Worm (Caenorhabditis elegans) whole organism, L2 larva: ENCODE data around the gene eif-3.F.

ENCODE experiments used
- C34F6.9 ChIP-seq: fragments of 150-350 bp; optimal IDR thresholded peaks from 2 replicates; lab custom pipeline; 2014; ENCODE audit warnings: missing biosample characterization, missing genetic modification characterization
- F13H6.1 ChIP-seq: sonication (generic microtip); optimal IDR thresholded peaks from 2 replicates; lab custom pipeline; 2016; ENCODE audit warnings: missing genetic modification characterization, missing compliant biosample characterization
- R02D3.7 ChIP-seq: fragments of 150-350 bp; optimal IDR thresholded peaks from 2 replicates; lab custom pipeline; 2014; ENCODE audit warnings: missing biosample characterization, missing genetic modification characterization
- alr-1 ChIP-seq: fragments of 150-350 bp; optimal IDR thresholded peaks from 2 replicates; lab custom pipeline; 2014; ENCODE audit warnings: missing biosample characterization, missing genetic modification characterization
- aly-2 ChIP-seq: fragments of 150-350 bp; optimal IDR thresholded peaks from 2 replicates; lab custom pipeline; 2014; ENCODE audit warnings: missing biosample characterization, missing genetic modification characterization
- ceh-82 ChIP-seq: fragments of 150-350 bp; optimal IDR thresholded peaks from 2 replicates; lab custom pipeline; 2014; ENCODE audit warnings: missing biosample characterization, missing genetic modification characterization
- dmd-4 ChIP-seq: sonication (generic microtip); optimal IDR thresholded peaks from 2 replicates; lab custom pipeline; 2017; ENCODE audit warnings: missing biosample characterization, missing genetic modification characterization
- elt-1 ChIP-seq: fragments of 150-350 bp; optimal IDR thresholded peaks from 2 replicates; lab custom pipeline; 2014; ENCODE audit warnings: missing biosample characterization, missing genetic modification characterization
- fos-1 ChIP-seq: fragments of 150-350 bp; optimal IDR thresholded peaks from 2 replicates; lab custom pipeline; 2014; ENCODE audit warnings: missing biosample characterization, missing genetic modification characterization
- gmeb-1 ChIP-seq: fragments of 150-350 bp; optimal IDR thresholded peaks from 2 replicates; lab custom pipeline; 2014; ENCODE audit warnings: missing biosample characterization, missing genetic modification characterization
- lin-11 ChIP-seq: fragments of 150-350 bp; sonication (generic microtip); optimal IDR thresholded peaks from 2 replicates; lab custom pipeline; 2014; ENCODE audit warnings: missing biosample characterization, missing genetic modification characterization, inconsistent platforms, mixed read lengths
- lin-13 ChIP-seq: fragments of 150-350 bp; optimal IDR thresholded peaks from 2 replicates; lab custom pipeline; 2014; ENCODE audit warnings: missing biosample characterization, missing genetic modification reagents, missing genetic modification characterization
- lin-39 ChIP-seq: fragments of 150-350 bp; optimal IDR thresholded peaks from 2 replicates; lab custom pipeline; 2014; ENCODE audit warnings: missing biosample characterization, missing genetic modification reagents, missing genetic modification characterization
- lsy-2 ChIP-seq, 2 experiments: fragments of 150-350 bp in 1 of 2; sonication (generic microtip) in 1 of 2; optimal IDR thresholded peaks; 2 replicates each; lab custom pipeline; 2014 to 2017; ENCODE audit warnings: missing biosample characterization in 2 of 2, missing genetic modification characterization in 2 of 2
- mab-5 ChIP-seq: fragments of 150-350 bp; optimal IDR thresholded peaks from 2 replicates; lab custom pipeline; 2014; ENCODE audit warnings: missing biosample characterization, missing genetic modification characterization
- mbf-1 ChIP-seq: sonication (generic microtip); optimal IDR thresholded peaks from 2 replicates; lab custom pipeline; 2017; ENCODE audit warnings: missing biosample characterization, missing genetic modification characterization
- mdl-1 ChIP-seq, 2 experiments: fragments of 150-350 bp in 1 of 2; sonication (generic microtip) in 1 of 2; optimal IDR thresholded peaks; 2 replicates each; lab custom pipeline; 2017; ENCODE audit warnings: missing biosample characterization in 2 of 2, missing genetic modification characterization in 2 of 2
- nhr-10 ChIP-seq: sonication (generic microtip); optimal IDR thresholded peaks from 2 replicates; lab custom pipeline; 2017; ENCODE audit warnings: missing biosample characterization, missing genetic modification characterization
- nhr-11 ChIP-seq: fragments of 150-350 bp; optimal IDR thresholded peaks from 2 replicates; lab custom pipeline; 2014; ENCODE audit warnings: missing biosample characterization, missing genetic modification characterization
- nhr-12 ChIP-seq: fragments of 150-350 bp; optimal IDR thresholded peaks from 2 replicates; lab custom pipeline; 2014; ENCODE audit warnings: missing biosample characterization, missing genetic modification characterization
- nhr-129 ChIP-seq: fragments of 150-350 bp; optimal IDR thresholded peaks from 2 replicates; lab custom pipeline; 2014; ENCODE audit warnings: missing biosample characterization, missing genetic modification characterization
- nhr-23 ChIP-seq: fragments of 150-350 bp; optimal IDR thresholded peaks from 2 replicates; lab custom pipeline; 2014; ENCODE audit warnings: missing biosample characterization, missing genetic modification reagents, missing genetic modification characterization
- nhr-77 ChIP-seq: fragments of 150-350 bp; optimal IDR thresholded peaks from 2 replicates; lab custom pipeline; 2014; ENCODE audit warnings: missing biosample characterization, missing genetic modification characterization
- peb-1 ChIP-seq: fragments of 150-350 bp; optimal IDR thresholded peaks from 2 replicates; lab custom pipeline; 2014; ENCODE audit warnings: missing biosample characterization, missing genetic modification characterization
- sem-4 ChIP-seq: fragments of 150-350 bp; optimal IDR thresholded peaks from 2 replicates; lab custom pipeline; 2014; ENCODE audit warnings: missing biosample characterization, missing genetic modification reagents, missing genetic modification characterization
- sma-3 ChIP-seq: sonication (generic microtip); optimal IDR thresholded peaks from 2 replicates; lab custom pipeline; 2016; ENCODE audit warnings: missing genetic modification reagents, missing genetic modification characterization, missing compliant biosample characterization
- sma-9 ChIP-seq, 2 experiments: fragments of 150-350 bp in 1 of 2; sonication (generic microtip) in 1 of 2; optimal IDR thresholded peaks; 2 replicates each; lab custom pipeline; 2014 to 2016; ENCODE audit warnings: missing genetic modification characterization in 2 of 2, mild to moderate bottlenecking in 1 of 2, missing biosample characterization in 1 of 2, missing compliant biosample characterization in 1 of 2, missing genetic modification reagents in 1 of 2, moderate library complexity in 1 of 2
- unc-39 ChIP-seq: fragments of 150-350 bp; optimal IDR thresholded peaks from 2 replicates; lab custom pipeline; 2014; ENCODE audit warnings: missing biosample characterization, missing genetic modification characterization
- unc-55 ChIP-seq: fragments of 150-350 bp; sonication (generic microtip); optimal IDR thresholded peaks from 3 replicates; lab custom pipeline; 2014; ENCODE audit warnings: missing biosample characterization, missing genetic modification reagents, missing genetic modification characterization
- unc-62 ChIP-seq: fragments of 150-350 bp; optimal IDR thresholded peaks from 2 replicates; lab custom pipeline; 2014; ENCODE audit warnings: missing biosample characterization, missing genetic modification reagents, missing genetic modification characterization
- zag-1 ChIP-seq: fragments of 150-350 bp; optimal IDR thresholded peaks from 2 replicates; lab custom pipeline; 2014; ENCODE audit warnings: missing biosample characterization, missing genetic modification characterization
- ztf-1 ChIP-seq: fragments of 200-800 bp; sonication (Bioruptor generic); conservative IDR thresholded peaks from 2 replicates; pipeline ENCODE4 v1.3.6; 2022; ENCODE audit warnings: missing genetic modification characterization, missing compliant biosample characterization
- ztf-11 ChIP-seq: sonication (generic microtip); optimal IDR thresholded peaks from 2 replicates; lab custom pipeline; 2017; ENCODE audit warnings: missing biosample characterization, missing genetic modification characterization
- ztf-4 ChIP-seq: fragments of 150-350 bp; optimal IDR thresholded peaks from 2 replicates; lab custom pipeline; 2014; ENCODE audit warnings: missing biosample characterization, missing genetic modification characterization

eif-3.F gene

ce11 chrII:9304849-9305248 is 26.6 kb upstream of the eif-3.F start:
- no peak for TF ChIP-seq mdl-1 (tag; optimal IDR thresholded peaks at IDR 0.05; lab: Kevin White, UChicago)
- TF ChIP-seq sem-4 = no peak
- no peak for TF ChIP-seq lin-11 (tag; lab: Kevin White, UChicago)
- no peak for TF ChIP-seq ztf-11 (tag; lab: Kevin White, UChicago)
- no peak for TF ChIP-seq mbf-1 (tag; lab: Kevin White, UChicago)
- no peak for TF ChIP-seq alr-1 (tag; lab: Kevin White, UChicago)
- no peak for TF ChIP-seq mab-5 (tag; lab: Kevin White, UChicago)
- TF ChIP-seq fos-1 (tag; lab: Kevin White, UChicago) = no peak
- no peak for TF ChIP-seq unc-55
- no peak for TF ChIP-seq lin-39 (tag; lab: Kevin White, UChicago)
- TF ChIP-seq zag-1 = no peak
- no peak for TF ChIP-seq lin-13

DNA sequence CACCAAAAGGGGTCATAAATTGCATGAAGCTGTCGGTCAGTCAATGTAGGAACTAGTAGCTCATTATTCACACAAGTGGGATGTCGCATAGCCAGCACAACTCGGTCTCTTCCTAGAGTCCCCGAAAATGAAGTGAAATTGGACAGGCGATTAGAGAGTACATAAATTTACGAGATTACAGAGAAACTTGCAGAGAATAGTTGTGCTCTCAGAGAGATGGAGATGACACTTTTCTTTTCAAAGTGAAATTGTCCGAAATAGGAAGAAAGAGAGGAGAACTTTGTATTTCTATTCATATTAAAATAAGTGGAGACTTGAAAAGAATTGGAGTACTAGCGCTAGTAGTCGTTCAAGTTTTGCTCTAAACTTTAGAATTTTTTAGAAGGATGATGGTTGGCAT is 25.9 kb upstream of the eif-3.F start:
- TF ChIP-seq unc-55 (peak; percentile 48), gmeb-1 (tag; lab: Kevin White, UChicago) (no peak), ztf-1 (GFP tag; lab: Robert Waterston, UW) (no peak), lsy-2 (tag; optimal IDR thresholded peaks at IDR 0.05; lab: Kevin White, UChicago) (peak in 1 of 2 experiments; percentile 15), sma-9 (GFP tag; optimal IDR thresholded peaks at IDR 0.05; lab: Kevin White, UChicago) (peak; percentile 32), sma-9 (tag; optimal IDR thresholded peaks at IDR 0.05; lab: Kevin White, UChicago) (no peak)

ce11 chrII:9306835-9307234 is 24.6 kb upstream of the eif-3.F start:
- peak; percentile 56 for TF ChIP-seq C34F6.9 (tag; lab: Kevin White, UChicago)
- TF ChIP-seq R02D3.7 (tag; lab: Kevin White, UChicago) = no peak
- TF ChIP-seq fos-1 (tag; lab: Kevin White, UChicago) = no peak
- TF ChIP-seq lin-11 (tag; lab: Kevin White, UChicago) = no peak
- TF ChIP-seq aly-2 (tag; lab: Kevin White, UChicago) = no peak
- TF ChIP-seq nhr-77 (tag; lab: Kevin White, UChicago) = no peak
- TF ChIP-seq mbf-1 (tag; lab: Kevin White, UChicago) = no peak
- TF ChIP-seq dmd-4 = no peak
- TF ChIP-seq elt-1 (tag; lab: Kevin White, UChicago) = no peak
- peak; percentile 2 for TF ChIP-seq unc-55
- TF ChIP-seq nhr-10 = no peak
- TF ChIP-seq lsy-2 (tag; optimal IDR thresholded peaks at IDR 0.05; lab: Kevin White, UChicago) = peak in 1 of 2 experiments; percentile 59
- TF ChIP-seq ceh-82 (tag; lab: Kevin White, UChicago) = no peak
- TF ChIP-seq sma-9 (GFP tag; optimal IDR thresholded peaks at IDR 0.05; lab: Kevin White, UChicago) = peak; percentile 46
- no peak for TF ChIP-seq sma-9 (tag; optimal IDR thresholded peaks at IDR 0.05; lab: Kevin White, UChicago)
- peak; percentile 46 for TF ChIP-seq unc-62 (GFP tag; lab: Kevin White, UChicago)
- peak; percentile 33 for TF ChIP-seq nhr-129 (tag; lab: Kevin White, UChicago)
- no peak for TF ChIP-seq gmeb-1 (tag; lab: Kevin White, UChicago)
- TF ChIP-seq nhr-23 (tag; lab: Kevin White, UChicago) = no peak
- TF ChIP-seq ztf-11 (tag; lab: Kevin White, UChicago) = no peak
- TF ChIP-seq nhr-11 (tag; lab: Kevin White, UChicago) = no peak
- no peak for TF ChIP-seq peb-1 (tag; lab: Kevin White, UChicago)
- TF ChIP-seq F13H6.1 (tag; lab: Kevin White, UChicago) = peak; percentile 57
- TF ChIP-seq lin-39 (tag; lab: Kevin White, UChicago) = peak; percentile 79
- TF ChIP-seq nhr-12 = no peak
- TF ChIP-seq sma-3 (GFP tag; lab: Kevin White, UChicago) = no peak
- peak; percentile 93 for TF ChIP-seq mab-5 (tag; lab: Kevin White, UChicago)
- TF ChIP-seq mdl-1 (tag; optimal IDR thresholded peaks at IDR 0.05; lab: Kevin White, UChicago) = no peak
- TF ChIP-seq lin-13 = no peak
- TF ChIP-seq ztf-1 (GFP tag; lab: Robert Waterston, UW) = no peak
- TF ChIP-seq unc-39 (tag; lab: Kevin White, UChicago) = no peak
- TF ChIP-seq zag-1 = peak; percentile 50
- peak; percentile 23 for TF ChIP-seq ztf-4 (tag; lab: Kevin White, UChicago)
- TF ChIP-seq sem-4 = peak; percentile 50

DNA sequence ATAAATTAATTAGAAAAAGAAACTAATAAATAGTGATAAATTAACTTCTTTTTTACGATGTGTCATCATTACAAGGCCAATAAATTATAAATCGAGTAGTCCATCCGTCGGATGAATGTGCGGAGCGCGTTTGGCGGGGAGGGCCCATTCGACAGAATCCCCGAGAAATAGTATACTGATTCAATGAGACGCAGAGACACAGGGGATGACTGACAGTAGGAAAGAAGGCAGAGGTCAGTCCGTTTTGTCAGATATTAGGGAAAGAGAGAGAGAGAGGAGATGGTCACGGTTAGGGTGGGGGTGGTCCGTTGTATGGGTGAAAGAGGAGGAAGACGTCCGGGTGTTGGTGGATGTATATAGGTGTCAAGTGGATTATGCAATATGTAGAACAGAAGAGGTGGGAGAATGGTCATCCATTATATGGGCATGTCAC is 22.8 kb upstream of the eif-3.F start:
- TF ChIP-seq mdl-1 (tag; optimal IDR thresholded peaks at IDR 0.05; lab: Kevin White, UChicago) (no peak), mab-5 (tag; lab: Kevin White, UChicago) (peak; percentile 87)
